Worm (Caenorhabditis elegans) whole organism, L2 larva: ENCODE results near the gene ccch-2.

Experiments
- C34F6.9 ChIP-seq: fragments of 150-350 bp; optimal IDR thresholded peaks from 2 replicates; lab custom pipeline; 2014; ENCODE audit warnings: missing biosample characterization, missing genetic modification characterization
- F13H6.1 ChIP-seq: sonication (generic microtip); optimal IDR thresholded peaks from 2 replicates; lab custom pipeline; 2016; ENCODE audit warnings: missing genetic modification characterization, missing compliant biosample characterization
- R02D3.7 ChIP-seq: fragments of 150-350 bp; optimal IDR thresholded peaks from 2 replicates; lab custom pipeline; 2014; ENCODE audit warnings: missing biosample characterization, missing genetic modification characterization
- Y55F3AM.14 ChIP-seq: fragments of 200-800 bp; sonication (Bioruptor generic); optimal IDR thresholded peaks from 2 replicates; lab custom pipeline; 2018; ENCODE audit warnings: mild to moderate bottlenecking, missing genetic modification characterization, missing compliant biosample characterization
- alr-1 ChIP-seq: fragments of 150-350 bp; optimal IDR thresholded peaks from 2 replicates; lab custom pipeline; 2014; ENCODE audit warnings: missing biosample characterization, missing genetic modification characterization
- aly-2 ChIP-seq: fragments of 150-350 bp; optimal IDR thresholded peaks from 2 replicates; lab custom pipeline; 2014; ENCODE audit warnings: missing biosample characterization, missing genetic modification characterization
- ama-1 ChIP-seq: fragments of 150-350 bp; optimal IDR thresholded peaks from 2 replicates; lab custom pipeline; 2018; ENCODE audit warnings: inconsistent platforms
- blmp-1 ChIP-seq: sonication (generic microtip); optimal IDR thresholded peaks from 2 replicates; lab custom pipeline; 2017; ENCODE audit warnings: missing genetic modification characterization, mild to moderate bottlenecking, missing compliant biosample characterization, antibody characterized with exemption, moderate library complexity; ENCODE audit not compliant: insufficient read depth
- ceh-16 ChIP-seq: fragments of 150-350 bp; optimal IDR thresholded peaks from 2 replicates; lab custom pipeline; 2014; ENCODE audit warnings: missing biosample characterization, missing genetic modification characterization
- ceh-82 ChIP-seq: fragments of 150-350 bp; optimal IDR thresholded peaks from 2 replicates; lab custom pipeline; 2014; ENCODE audit warnings: missing biosample characterization, missing genetic modification characterization
- dmd-4 ChIP-seq: sonication (generic microtip); optimal IDR thresholded peaks from 2 replicates; lab custom pipeline; 2017; ENCODE audit warnings: missing biosample characterization, missing genetic modification characterization
- egl-27 ChIP-seq: sonication (generic microtip); optimal IDR thresholded peaks from 3 replicates; lab custom pipeline; 2017; ENCODE audit warnings: missing biosample characterization, missing genetic modification reagents, missing genetic modification characterization
- elt-3 ChIP-seq: sonication (generic microtip); optimal IDR thresholded peaks from 2 replicates; lab custom pipeline; 2017; ENCODE audit warnings: missing biosample characterization, missing genetic modification characterization
- fos-1 ChIP-seq: fragments of 150-350 bp; optimal IDR thresholded peaks from 2 replicates; lab custom pipeline; 2014; ENCODE audit warnings: missing biosample characterization, missing genetic modification characterization
- gmeb-1 ChIP-seq: fragments of 150-350 bp; optimal IDR thresholded peaks from 2 replicates; lab custom pipeline; 2014; ENCODE audit warnings: missing biosample characterization, missing genetic modification characterization
- lin-11 ChIP-seq: fragments of 150-350 bp; sonication (generic microtip); optimal IDR thresholded peaks from 2 replicates; lab custom pipeline; 2014; ENCODE audit warnings: missing biosample characterization, missing genetic modification characterization, inconsistent platforms, mixed read lengths
- lin-13 ChIP-seq: fragments of 150-350 bp; optimal IDR thresholded peaks from 2 replicates; lab custom pipeline; 2014; ENCODE audit warnings: missing biosample characterization, missing genetic modification reagents, missing genetic modification characterization
- lin-39 ChIP-seq: fragments of 150-350 bp; optimal IDR thresholded peaks from 2 replicates; lab custom pipeline; 2014; ENCODE audit warnings: missing biosample characterization, missing genetic modification reagents, missing genetic modification characterization
- lsy-2 ChIP-seq, 2 experiments: fragments of 150-350 bp in 1 of 2; sonication (generic microtip) in 1 of 2; optimal IDR thresholded peaks; 2 replicates each; lab custom pipeline; 2014 to 2017; ENCODE audit warnings: missing biosample characterization in 2 of 2, missing genetic modification characterization in 2 of 2
- mbf-1 ChIP-seq: sonication (generic microtip); optimal IDR thresholded peaks from 2 replicates; lab custom pipeline; 2017; ENCODE audit warnings: missing biosample characterization, missing genetic modification characterization
- mdl-1 ChIP-seq, 2 experiments: fragments of 150-350 bp in 1 of 2; sonication (generic microtip) in 1 of 2; optimal IDR thresholded peaks; 2 replicates each; lab custom pipeline; 2017; ENCODE audit warnings: missing biosample characterization in 2 of 2, missing genetic modification characterization in 2 of 2
- nhr-10 ChIP-seq: sonication (generic microtip); optimal IDR thresholded peaks from 2 replicates; lab custom pipeline; 2017; ENCODE audit warnings: missing biosample characterization, missing genetic modification characterization
- nhr-11 ChIP-seq: fragments of 150-350 bp; optimal IDR thresholded peaks from 2 replicates; lab custom pipeline; 2014; ENCODE audit warnings: missing biosample characterization, missing genetic modification characterization
- nhr-12 ChIP-seq: fragments of 150-350 bp; optimal IDR thresholded peaks from 2 replicates; lab custom pipeline; 2014; ENCODE audit warnings: missing biosample characterization, missing genetic modification characterization
- nhr-21 ChIP-seq: fragments of 150-350 bp; optimal IDR thresholded peaks from 2 replicates; lab custom pipeline; 2014; ENCODE audit warnings: missing biosample characterization, missing genetic modification characterization
- nhr-237 ChIP-seq: fragments of 150-350 bp; optimal IDR thresholded peaks from 2 replicates; lab custom pipeline; 2014; ENCODE audit warnings: missing biosample characterization, missing genetic modification characterization
- nhr-25 ChIP-seq: fragments of 150-350 bp; sonication (generic microtip); optimal IDR thresholded peaks from 3 replicates; lab custom pipeline; 2014; ENCODE audit warnings: missing biosample characterization, missing genetic modification characterization
- nhr-6 ChIP-seq: fragments of 150-350 bp; optimal IDR thresholded peaks from 2 replicates; lab custom pipeline; 2014; ENCODE audit warnings: missing biosample characterization, missing genetic modification characterization
- nhr-77 ChIP-seq: fragments of 150-350 bp; optimal IDR thresholded peaks from 2 replicates; lab custom pipeline; 2014; ENCODE audit warnings: missing biosample characterization, missing genetic modification characterization
- peb-1 ChIP-seq: fragments of 150-350 bp; optimal IDR thresholded peaks from 2 replicates; lab custom pipeline; 2014; ENCODE audit warnings: missing biosample characterization, missing genetic modification characterization
- sma-3 ChIP-seq: sonication (generic microtip); optimal IDR thresholded peaks from 2 replicates; lab custom pipeline; 2016; ENCODE audit warnings: missing genetic modification reagents, missing genetic modification characterization, missing compliant biosample characterization
- snpc-4 ChIP-seq: fragments of 150-350 bp; optimal IDR thresholded peaks from 2 replicates; lab custom pipeline; 2014; ENCODE audit warnings: missing biosample characterization, missing genetic modification characterization
- unc-55 ChIP-seq: fragments of 150-350 bp; sonication (generic microtip); optimal IDR thresholded peaks from 3 replicates; lab custom pipeline; 2014; ENCODE audit warnings: missing biosample characterization, missing genetic modification reagents, missing genetic modification characterization
- zag-1 ChIP-seq: fragments of 150-350 bp; optimal IDR thresholded peaks from 2 replicates; lab custom pipeline; 2014; ENCODE audit warnings: missing biosample characterization, missing genetic modification characterization
- ztf-1 ChIP-seq: fragments of 200-800 bp; sonication (Bioruptor generic); conservative IDR thresholded peaks from 2 replicates; pipeline ENCODE4 v1.3.6; 2022; ENCODE audit warnings: missing genetic modification characterization, missing compliant biosample characterization
- ztf-11 ChIP-seq: sonication (generic microtip); optimal IDR thresholded peaks from 2 replicates; lab custom pipeline; 2017; ENCODE audit warnings: missing biosample characterization, missing genetic modification characterization
- ztf-4 ChIP-seq: fragments of 150-350 bp; optimal IDR thresholded peaks from 2 replicates; lab custom pipeline; 2014; ENCODE audit warnings: missing biosample characterization, missing genetic modification characterization

The ccch-2 gene

DNA sequence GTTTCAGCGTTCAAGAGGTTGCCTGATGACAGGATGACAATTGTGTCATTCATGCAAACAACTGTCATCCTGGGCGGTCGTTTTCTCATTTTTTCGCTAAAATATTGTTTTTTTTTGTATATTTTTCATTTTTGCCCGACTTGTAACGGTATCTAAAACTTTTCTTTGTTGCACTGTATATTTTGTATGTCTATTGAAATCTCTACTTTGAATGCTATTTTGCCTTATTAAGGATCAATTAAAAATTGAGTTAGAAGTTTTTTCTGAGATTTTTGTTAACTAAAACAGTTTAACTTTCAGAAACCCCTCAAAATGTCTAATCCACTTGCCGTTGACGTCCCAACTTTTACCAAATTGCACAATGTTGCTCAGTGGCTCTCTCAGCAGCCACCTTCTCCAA, at the start of gene ccch-2:
Gene ccch-2, plus strand, starts transcription at position 301 of the 400 bp plus-strand sequence.
- no peak for TF ChIP-seq ztf-1 (GFP tag; lab: Robert Waterston, UW)
- TF ChIP-seq, all 48 proteins: peak for 0

DNA sequence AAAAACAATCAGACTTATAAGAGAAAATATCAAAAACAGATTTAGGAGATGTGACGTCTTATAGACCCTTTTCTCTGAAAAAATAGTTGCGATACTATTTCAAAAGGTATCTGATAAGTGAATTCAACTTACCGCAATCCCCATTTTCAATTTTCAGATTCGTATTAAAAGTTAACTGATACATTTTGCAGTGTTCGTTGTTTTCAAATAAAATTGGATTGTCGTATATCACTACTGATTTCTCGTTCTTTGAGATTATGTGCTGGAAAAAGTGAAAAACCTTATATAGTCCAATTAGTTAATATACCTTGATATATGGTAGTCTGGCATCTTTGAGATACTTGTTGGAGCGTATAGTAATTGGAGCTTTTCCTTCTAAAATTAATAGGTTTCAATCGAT, 47.5 kb upstream of the ccch-2 start:
- no peak for TF ChIP-seq mdl-1 (tag; optimal IDR thresholded peaks at IDR 0.05; lab: Kevin White, UChicago)
- no peak for TF ChIP-seq ama-1 (lab: Kevin White, UChicago)
- TF ChIP-seq egl-27 (tag; lab: Kevin White, UChicago): no peak
- TF ChIP-seq sma-3: no peak
- no peak for TF ChIP-seq nhr-12 (tag; lab: Kevin White, UChicago)
- TF ChIP-seq ztf-11 (tag; lab: Kevin White, UChicago): no peak

DNA sequence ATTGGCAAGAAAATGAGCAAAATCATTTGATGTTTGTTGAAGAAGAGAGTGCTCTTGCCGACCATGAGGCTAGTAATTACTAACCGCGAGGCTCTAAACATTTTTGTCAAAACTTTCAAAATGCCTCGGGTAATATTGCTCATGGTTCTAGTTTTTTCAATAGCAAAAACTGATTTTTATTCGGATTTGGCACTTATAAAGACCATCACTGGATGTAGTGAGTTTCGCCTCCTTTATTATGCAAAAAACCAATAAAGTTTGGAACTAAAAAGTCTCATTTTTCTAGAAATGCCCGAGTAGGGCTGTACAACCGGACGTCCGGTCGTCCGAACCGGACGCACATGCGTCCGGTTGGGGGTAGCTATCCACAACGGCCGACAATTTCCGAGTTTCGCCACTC, 45.0 kb upstream of the ccch-2 start, which contains the start of the genes hpa-1 and irld-39:
Gene hpa-1, minus strand, starts transcription at position 101 of the 400 bp plus-strand sequence.
Gene irld-39, plus strand, starts transcription at position 121 of the 400 bp plus-strand sequence.
- TF ChIP-seq nhr-10 (tag; lab: Kevin White, UChicago): no peak
- TF ChIP-seq ztf-1 (GFP tag; lab: Robert Waterston, UW): no peak
- TF ChIP-seq zag-1 (tag; lab: Kevin White, UChicago): no peak
- no peak for TF ChIP-seq ceh-16
- no peak for TF ChIP-seq nhr-6 (tag; lab: Kevin White, UChicago)
- TF ChIP-seq alr-1 (tag; lab: Kevin White, UChicago): no peak
- TF ChIP-seq elt-3 (tag; lab: Kevin White, UChicago): no peak
- TF ChIP-seq C34F6.9: no peak
- TF ChIP-seq blmp-1: no peak
- no peak for TF ChIP-seq mbf-1
- TF ChIP-seq lin-13 (GFP tag; lab: Kevin White, UChicago): no peak
- no peak for TF ChIP-seq nhr-21 (tag; lab: Kevin White, UChicago)
- no peak for TF ChIP-seq Y55F3AM.14
- TF ChIP-seq egl-27 (tag; lab: Kevin White, UChicago): no peak
- TF ChIP-seq gmeb-1 (tag; lab: Kevin White, UChicago): no peak
- TF ChIP-seq lsy-2 (tag; optimal IDR thresholded peaks at IDR 0.05; lab: Kevin White, UChicago): no peak
- TF ChIP-seq aly-2: no peak
- TF ChIP-seq ztf-4 (tag; lab: Kevin White, UChicago): no peak

DNA sequence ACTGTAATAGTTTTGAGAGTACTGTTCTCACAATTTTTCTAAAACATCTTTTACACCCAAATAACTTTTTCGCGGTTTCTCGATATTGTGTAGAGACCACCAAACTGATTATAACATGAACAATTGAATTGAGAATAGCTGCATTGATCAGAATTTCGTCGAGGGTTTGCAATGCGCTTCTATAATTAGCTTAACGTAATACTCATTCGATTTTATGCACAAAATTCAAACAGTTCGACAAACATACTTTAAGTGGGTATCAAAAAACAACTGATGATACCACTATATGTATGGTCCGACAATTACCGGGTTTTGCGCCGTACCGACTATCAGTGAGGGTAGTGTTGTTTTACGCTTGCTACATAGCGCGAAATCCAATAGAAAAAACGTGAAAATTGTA, 41.2 kb upstream of the ccch-2 start:
- TF ChIP-seq C34F6.9 (no peak), Y55F3AM.14 (no peak)

DNA sequence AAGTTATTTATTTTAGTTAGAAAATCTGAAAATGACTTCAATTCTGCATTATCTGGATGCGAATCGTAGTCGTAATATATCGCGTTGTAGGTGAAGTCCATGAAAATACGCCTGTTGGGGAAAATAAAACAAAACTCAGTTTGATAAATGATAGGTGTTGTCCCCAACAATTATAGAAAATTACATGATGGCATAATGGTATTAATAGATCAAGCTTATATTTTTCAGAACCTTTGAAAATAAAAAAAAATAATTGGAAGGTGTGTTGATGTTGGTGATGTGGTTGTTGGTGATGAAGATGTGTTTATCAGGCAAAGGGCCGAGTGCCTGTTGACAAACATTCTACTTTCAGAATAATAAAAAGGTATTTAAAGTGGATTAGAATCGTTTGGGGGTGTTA, 39.4 kb upstream of the ccch-2 start, which contains the start of gene srw-61:
Gene srw-61, minus strand, starts transcription at position 101 of the 400 bp plus-strand sequence.
- TF ChIP-seq lsy-2 (tag; optimal IDR thresholded peaks at IDR 0.05; lab: Kevin White, UChicago) (no peak), egl-27 (tag; lab: Kevin White, UChicago) (no peak), nhr-6 (tag; lab: Kevin White, UChicago) (no peak), nhr-11 (tag; lab: Kevin White, UChicago) (no peak), F13H6.1 (no peak), nhr-237 (tag; lab: Kevin White, UChicago) (no peak)

DNA sequence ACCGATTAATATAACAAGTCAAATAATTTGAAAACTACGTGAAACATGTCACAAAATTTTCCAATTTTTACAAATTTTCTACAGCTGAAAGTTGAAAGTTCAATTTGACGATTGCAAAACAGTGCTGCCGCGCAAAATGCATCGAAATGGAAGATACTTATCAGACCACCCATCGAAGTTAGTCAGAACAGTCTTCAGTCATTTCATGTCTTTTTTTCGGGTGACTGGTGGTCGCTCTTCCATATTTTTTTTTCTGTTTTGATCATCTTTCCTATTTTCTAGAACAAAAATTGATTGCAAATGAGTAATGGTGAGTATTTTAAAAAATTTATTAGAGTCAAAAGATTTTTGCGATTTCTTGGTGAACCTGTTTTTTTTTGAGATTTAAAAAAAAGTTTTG, 30.9 kb upstream of the ccch-2 start, which contains the start of gene F38C2.1:
Gene F38C2.1, plus strand, starts transcription at position 301 of the 400 bp plus-strand sequence.
- TF ChIP-seq R02D3.7 (tag; lab: Kevin White, UChicago): no peak
- no peak for TF ChIP-seq peb-1
- no peak for TF ChIP-seq zag-1 (tag; lab: Kevin White, UChicago)
- no peak for TF ChIP-seq aly-2
- no peak for TF ChIP-seq sma-3
- TF ChIP-seq snpc-4 (tag; lab: Kevin White, UChicago): no peak
- TF ChIP-seq lin-39 (tag; lab: Kevin White, UChicago): no peak
- no peak for TF ChIP-seq nhr-10 (tag; lab: Kevin White, UChicago)
- TF ChIP-seq blmp-1: no peak
- TF ChIP-seq, all 48 proteins: peak for 0

DNA sequence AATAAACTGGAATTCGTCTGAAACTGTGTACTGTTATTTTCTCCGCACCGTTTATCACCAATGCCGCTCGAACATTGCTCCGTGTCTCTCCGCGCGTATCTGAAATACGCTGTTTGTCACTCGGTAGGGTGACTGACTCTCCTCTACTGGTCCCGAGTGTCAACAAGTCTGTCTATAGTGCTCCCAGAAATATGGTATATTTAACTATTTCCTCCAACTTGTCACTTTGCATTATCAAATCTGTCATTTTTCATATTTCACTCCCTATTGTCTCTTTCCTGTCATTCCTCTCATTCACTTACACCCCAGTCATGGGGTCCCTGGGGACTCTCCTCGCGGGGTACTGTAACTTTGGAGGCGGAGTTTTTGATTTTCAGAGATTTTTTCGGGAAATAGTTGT, 23.5 kb upstream of the ccch-2 start, which contains the start of gene hlh-17:
Gene hlh-17, plus strand, starts transcription at position 301 of the 400 bp plus-strand sequence.
- TF ChIP-seq lin-11 (tag; lab: Kevin White, UChicago) (no peak), zag-1 (tag; lab: Kevin White, UChicago) (no peak), nhr-25 (no peak), ama-1 (lab: Kevin White, UChicago) (no peak), fos-1 (tag; lab: Kevin White, UChicago) (no peak), nhr-77 (no peak), nhr-10 (tag; lab: Kevin White, UChicago) (no peak), F13H6.1 (no peak), ztf-4 (tag; lab: Kevin White, UChicago) (no peak), nhr-6 (tag; lab: Kevin White, UChicago) (no peak), alr-1 (tag; lab: Kevin White, UChicago) (no peak), unc-55 (no peak), nhr-12 (tag; lab: Kevin White, UChicago) (no peak), lin-39 (tag; lab: Kevin White, UChicago) (no peak), nhr-11 (tag; lab: Kevin White, UChicago) (no peak), blmp-1 (no peak), ztf-1 (GFP tag; lab: Robert Waterston, UW) (no peak), ceh-82 (tag; lab: Kevin White, UChicago) (no peak), dmd-4 (no peak), aly-2 (no peak)
